Worm (Caenorhabditis elegans) whole organism, L1 larva: ENCODE data around the gene T07E3.2.
A peak's percentile ranks its signal among the peaks of the same experiment; 100 is the strongest.

Source experiments
- C04F5.9 ChIP-seq: sonication (generic microtip); optimal IDR thresholded peaks from 2 replicates; lab custom pipeline; 2016; ENCODE audit warnings: missing genetic modification characterization, missing compliant biosample characterization
- aha-1 ChIP-seq: fragments of 150-350 bp; optimal IDR thresholded peaks from 2 replicates; lab custom pipeline; 2014; ENCODE audit warnings: missing biosample characterization, missing genetic modification characterization
- alr-1 ChIP-seq: fragments of 200-800 bp; sonication (Bioruptor generic); optimal IDR thresholded peaks from 2 replicates; lab custom pipeline; 2018; ENCODE audit warnings: borderline replicate concordance, mild to moderate bottlenecking, missing genetic modification characterization, missing compliant biosample characterization
- aly-2 ChIP-seq: fragments of 150-350 bp; optimal IDR thresholded peaks from 2 replicates; lab custom pipeline; 2014; ENCODE audit warnings: missing biosample characterization, missing genetic modification characterization
- ama-1 ChIP-seq: fragments of 150-350 bp; optimal IDR thresholded peaks from 2 replicates; lab custom pipeline; 2014
- blmp-1 ChIP-seq: fragments of 150-350 bp; optimal IDR thresholded peaks from 2 replicates; lab custom pipeline; 2014; ENCODE audit warnings: missing biosample characterization, missing genetic modification characterization
- ceh-63 ChIP-seq: fragments of 200-800 bp; sonication (Bioruptor generic); optimal IDR thresholded peaks from 2 replicates; lab custom pipeline; 2018; ENCODE audit warnings: mild to moderate bottlenecking, missing genetic modification characterization, missing compliant biosample characterization
- ceh-8 ChIP-seq: fragments of 200-800 bp; sonication (Bioruptor generic); optimal IDR thresholded peaks from 2 replicates; lab custom pipeline; 2018; ENCODE audit warnings: mild to moderate bottlenecking, missing genetic modification characterization, moderate library complexity, missing compliant biosample characterization
- ceh-82 ChIP-seq, 3 experiments: fragments of 150-350 bp in 1 of 3; sonication (generic microtip) in 2 of 3; optimal IDR thresholded peaks; 2 replicates each; lab custom pipeline; 2014 to 2017; ENCODE audit warnings: missing biosample characterization in 3 of 3, missing genetic modification characterization in 3 of 3
- ceh-90 ChIP-seq: sonication (generic microtip); optimal IDR thresholded peaks from 2 replicates; lab custom pipeline; 2016; ENCODE audit warnings: missing genetic modification characterization, missing compliant biosample characterization
- ces-1 ChIP-seq: fragments of 150-350 bp; optimal IDR thresholded peaks from 2 replicates; lab custom pipeline; 2014; ENCODE audit warnings: missing biosample characterization, missing genetic modification reagents, missing genetic modification characterization
- dpl-1 ChIP-seq, 3 experiments: fragments of 150-350 bp in 2 of 3; sonication (generic microtip) in 1 of 3; optimal IDR thresholded peaks; 2 replicates each; lab custom pipeline; 2014 to 2017; ENCODE audit warnings: missing biosample characterization in 3 of 3, missing genetic modification characterization in 3 of 3, missing genetic modification reagents in 3 of 3
- efl-3 ChIP-seq: fragments of 200-800 bp; sonication (Bioruptor generic); optimal IDR thresholded peaks from 2 replicates; lab custom pipeline; 2018; ENCODE audit warnings: mild to moderate bottlenecking, missing genetic modification characterization, missing compliant biosample characterization
- egl-13 ChIP-seq: sonication (generic microtip); optimal IDR thresholded peaks from 2 replicates; lab custom pipeline; 2016; ENCODE audit warnings: missing genotype, missing genetic modification reagents, missing genetic modification characterization, missing compliant biosample characterization
- elt-2 ChIP-seq: sonication (generic microtip); optimal IDR thresholded peaks from 2 replicates; lab custom pipeline; 2016; ENCODE audit warnings: missing genetic modification characterization, mild to moderate bottlenecking, inconsistent platforms, missing compliant biosample characterization, missing genetic modification reagents
- ets-5 ChIP-seq: fragments of 200-800 bp; sonication (Bioruptor generic); IDR thresholded peaks from 2 replicates; pipeline ENCODE4 v1.3.6; 2022; ENCODE audit warnings: missing genetic modification characterization, missing compliant biosample characterization
- fkh-10 ChIP-seq: sonication (generic microtip); optimal IDR thresholded peaks from 2 replicates; lab custom pipeline; 2017; ENCODE audit warnings: missing biosample characterization, missing genetic modification reagents, missing genetic modification characterization
- grh-1 ChIP-seq: fragments of 200-800 bp; sonication (Bioruptor generic); IDR thresholded peaks from 2 replicates; pipeline ENCODE4 v1.3.6; 2022; ENCODE audit warnings: missing genetic modification reagents, missing genetic modification characterization, missing compliant biosample characterization
- hlh-17 ChIP-seq: fragments of 200-800 bp; sonication (Bioruptor generic); optimal IDR thresholded peaks from 2 replicates; lab custom pipeline; 2018; ENCODE audit warnings: missing genetic modification characterization, mild to moderate bottlenecking, missing compliant biosample characterization, moderate library complexity, borderline replicate concordance
- hlh-4 ChIP-seq: sonication (generic microtip); optimal IDR thresholded peaks from 2 replicates; lab custom pipeline; 2016; ENCODE audit warnings: mild to moderate bottlenecking, missing genetic modification characterization, missing compliant biosample characterization
- hpl-2 ChIP-seq: fragments of 150-350 bp; optimal IDR thresholded peaks from 2 replicates; lab custom pipeline; 2014; ENCODE audit warnings: missing biosample characterization, missing genetic modification reagents, missing genetic modification characterization
- isw-1 ChIP-seq: fragments of 200-800 bp; sonication (Bioruptor generic); IDR thresholded peaks from 2 replicates; pipeline ENCODE4 v1.3.6; 2022; ENCODE audit warnings: missing genetic modification characterization, missing compliant biosample characterization
- lin-13 ChIP-seq: fragments of 150-350 bp; optimal IDR thresholded peaks from 2 replicates; lab custom pipeline; 2014; ENCODE audit warnings: missing biosample characterization, missing genetic modification reagents, missing genetic modification characterization
- lin-14 ChIP-seq: fragments of 200-800 bp; sonication (Bioruptor generic); optimal IDR thresholded peaks from 2 replicates; lab custom pipeline; 2018; ENCODE audit warnings: mild to moderate bottlenecking, missing genetic modification characterization, moderate library complexity, missing compliant biosample characterization
- lin-15B ChIP-seq: fragments of 150-350 bp; sonication (generic microtip); optimal IDR thresholded peaks from 3 replicates; lab custom pipeline; 2014; ENCODE audit warnings: missing biosample characterization, missing genetic modification characterization
- lin-35 ChIP-seq, 2 experiments: fragments of 150-350 bp; optimal IDR thresholded peaks; 2 replicates each; lab custom pipeline; 2014; ENCODE audit warnings: missing biosample characterization in 2 of 2, missing genetic modification characterization in 2 of 2, missing genetic modification reagents in 2 of 2
- lin-39 ChIP-seq: fragments of 150-350 bp; optimal IDR thresholded peaks from 2 replicates; lab custom pipeline; 2014; ENCODE audit warnings: missing biosample characterization, missing genetic modification reagents, missing genetic modification characterization
- lsy-2 ChIP-seq, 2 experiments: fragments of 150-350 bp; optimal IDR thresholded peaks; 2 replicates each; lab custom pipeline; 2014; ENCODE audit warnings: missing biosample characterization in 2 of 2, missing genetic modification characterization in 2 of 2
- mab-9 ChIP-seq: fragments of 200-800 bp; sonication (Bioruptor generic); IDR thresholded peaks from 2 replicates; pipeline ENCODE4 v1.3.6; 2022; ENCODE audit warnings: missing genetic modification reagents, missing genetic modification characterization, missing compliant biosample characterization
- mep-1 ChIP-seq: fragments of 150-350 bp; optimal IDR thresholded peaks from 2 replicates; lab custom pipeline; 2014; ENCODE audit warnings: missing biosample characterization, missing genetic modification characterization
- nhr-11 ChIP-seq: fragments of 150-350 bp; optimal IDR thresholded peaks from 2 replicates; lab custom pipeline; 2014; ENCODE audit warnings: missing biosample characterization, missing genetic modification characterization
- nhr-12 ChIP-seq: sonication (generic microtip); optimal IDR thresholded peaks from 2 replicates; lab custom pipeline; 2017; ENCODE audit warnings: missing biosample characterization, missing genetic modification characterization
- nhr-19 ChIP-seq: fragments of 200-800 bp; sonication (Bioruptor generic); conservative IDR thresholded peaks from 2 replicates; pipeline ENCODE4 v1.3.6; 2022; ENCODE audit warnings: missing genetic modification characterization, missing compliant biosample characterization
- nhr-237 ChIP-seq: fragments of 150-350 bp; optimal IDR thresholded peaks from 2 replicates; lab custom pipeline; 2014; ENCODE audit warnings: missing biosample characterization, missing genetic modification characterization
- nhr-71 ChIP-seq: sonication (generic microtip); optimal IDR thresholded peaks from 2 replicates; lab custom pipeline; 2016; ENCODE audit warnings: mild to moderate bottlenecking, missing genetic modification characterization, moderate library complexity, missing compliant biosample characterization
- nhr-77 ChIP-seq: fragments of 150-350 bp; optimal IDR thresholded peaks from 2 replicates; lab custom pipeline; 2014; ENCODE audit warnings: missing biosample characterization, missing genetic modification characterization
- nhr-85 ChIP-seq: sonication (generic microtip); peaks from one replicate; lab custom pipeline; 2016; ENCODE audit warnings: missing genetic modification characterization, inconsistent platforms, missing compliant biosample characterization
- nhr-90 ChIP-seq: sonication (generic microtip); optimal IDR thresholded peaks from 2 replicates; lab custom pipeline; 2016; ENCODE audit warnings: mild to moderate bottlenecking, missing genetic modification characterization, missing compliant biosample characterization; ENCODE audit not compliant: poor library complexity
- pax-3 ChIP-seq: fragments of 200-800 bp; sonication (Bioruptor generic); optimal IDR thresholded peaks from 2 replicates; lab custom pipeline; 2018; ENCODE audit warnings: mild to moderate bottlenecking, missing genetic modification characterization, moderate library complexity, missing compliant biosample characterization
- rnt-1 ChIP-seq: sonication (generic microtip); optimal IDR thresholded peaks from 2 replicates; lab custom pipeline; 2016; ENCODE audit warnings: mild to moderate bottlenecking, missing genetic modification characterization, moderate library complexity, missing compliant biosample characterization
- skn-1 ChIP-seq: fragments of 150-350 bp; optimal IDR thresholded peaks from 2 replicates; lab custom pipeline; 2014; ENCODE audit warnings: missing biosample characterization, missing genetic modification characterization
- snpc-4 ChIP-seq: fragments of 150-350 bp; optimal IDR thresholded peaks from 2 replicates; lab custom pipeline; 2014; ENCODE audit warnings: missing biosample characterization, missing genetic modification characterization
- snu-23 ChIP-seq: sonication (generic microtip); optimal IDR thresholded peaks from 2 replicates; lab custom pipeline; 2016; ENCODE audit warnings: missing genetic modification characterization, missing compliant biosample characterization
- sptf-1 ChIP-seq: fragments of 150-350 bp; optimal IDR thresholded peaks from 2 replicates; lab custom pipeline; 2014; ENCODE audit warnings: missing biosample characterization, missing genetic modification characterization
- sup-37 ChIP-seq: fragments of 200-800 bp; sonication (Bioruptor generic); optimal IDR thresholded peaks from 2 replicates; lab custom pipeline; 2018; ENCODE audit warnings: mild to moderate bottlenecking, missing genetic modification characterization, missing compliant biosample characterization
- swsn-7 ChIP-seq: sonication (generic microtip); optimal IDR thresholded peaks from 2 replicates; lab custom pipeline; 2016; ENCODE audit warnings: missing genetic modification characterization, missing compliant biosample characterization
- unc-130 ChIP-seq: fragments of 150-350 bp; optimal IDR thresholded peaks from 2 replicates; lab custom pipeline; 2017; ENCODE audit warnings: missing biosample characterization, missing genetic modification characterization, inconsistent platforms
- unc-62 ChIP-seq: fragments of 150-350 bp; optimal IDR thresholded peaks from 2 replicates; lab custom pipeline; 2014; ENCODE audit warnings: missing biosample characterization, missing genetic modification reagents, missing genetic modification characterization
- xbp-1 ChIP-seq: sonication (generic microtip); optimal IDR thresholded peaks from 2 replicates; lab custom pipeline; 2016; ENCODE audit warnings: missing genetic modification characterization, missing compliant biosample characterization
- zag-1 ChIP-seq: fragments of 150-350 bp; optimal IDR thresholded peaks from 2 replicates; lab custom pipeline; 2014; ENCODE audit warnings: missing biosample characterization, missing genetic modification characterization
- ztf-11 ChIP-seq, 2 experiments: sonication (generic microtip); optimal IDR thresholded peaks; 2 replicates each; lab custom pipeline; 2016 to 2017; ENCODE audit warnings: missing genetic modification characterization in 2 of 2, missing biosample characterization in 1 of 2, missing compliant biosample characterization in 1 of 2
- ztf-4 ChIP-seq: fragments of 150-350 bp; optimal IDR thresholded peaks from 2 replicates; lab custom pipeline; 2014; ENCODE audit warnings: missing biosample characterization, missing genetic modification characterization

The T07E3.2 gene

DNA sequence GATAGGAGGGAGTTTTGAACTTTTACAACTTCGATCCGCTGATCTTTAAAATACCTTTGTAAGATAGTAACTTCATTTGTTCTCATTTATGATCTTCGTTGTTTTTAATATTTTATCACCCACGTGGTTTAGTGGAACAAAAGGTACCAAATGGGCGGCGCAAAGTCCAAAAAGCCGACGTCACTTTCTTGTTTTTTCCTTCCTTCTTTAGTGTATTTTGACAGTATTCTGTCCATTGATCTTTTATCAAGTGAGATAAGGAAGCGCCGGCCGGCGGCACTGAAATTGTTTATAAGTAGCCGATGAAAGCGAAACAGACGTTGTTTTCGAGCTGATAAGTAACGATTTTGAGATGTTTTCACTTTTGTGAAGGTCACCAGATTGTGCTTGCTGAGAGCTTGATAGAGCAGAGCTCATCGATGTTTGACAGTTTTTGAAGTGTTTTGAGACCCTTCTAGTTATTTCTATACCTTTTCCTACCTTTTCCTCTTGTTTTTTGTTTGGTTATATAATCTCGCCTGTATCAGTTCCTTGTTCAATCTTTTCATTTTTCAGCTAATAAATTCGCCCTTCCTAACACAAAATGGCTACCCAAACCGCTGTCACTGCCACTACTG, 33.9 kb upstream of the T07E3.2 start, which contains the start of gene K04C2.3 (continued):
- no peak for TF ChIP-seq skn-1 (tag; lab: Kevin White, UChicago)
- no peak for TF ChIP-seq lin-15B (tag; lab: Kevin White, UChicago)
- TF ChIP-seq snu-23 (GFP tag; lab: Kevin White, UChicago), result no peak
- no peak for TF ChIP-seq hlh-17 (GFP tag; lab: Kevin White, UChicago)
- peak; percentile 19 for TF ChIP-seq blmp-1 (tag; lab: Kevin White, UChicago)
- TF ChIP-seq nhr-77 (tag; lab: Kevin White, UChicago), result no peak
- no peak for TF ChIP-seq lin-39
- TF ChIP-seq nhr-90 (tag; lab: Kevin White, UChicago), result no peak
- TF ChIP-seq nhr-71 (tag; lab: Kevin White, UChicago), result peak; percentile 20
- TF ChIP-seq grh-1 (GFP tag; lab: Robert Waterston, UW), result no peak
- no peak for TF ChIP-seq aly-2 (tag; lab: Kevin White, UChicago)
- no peak for TF ChIP-seq lsy-2 (tag; optimal IDR thresholded peaks at IDR 0.05; lab: Kevin White, UChicago)
- no peak for TF ChIP-seq efl-3
- TF ChIP-seq ceh-63 (GFP tag; lab: Kevin White, UChicago), result no peak
- TF ChIP-seq aha-1 (tag; lab: Kevin White, UChicago), result no peak
- TF ChIP-seq ces-1 (GFP tag; lab: Kevin White, UChicago), result no peak
- no peak for TF ChIP-seq C04F5.9
- no peak for TF ChIP-seq lin-35 (GFP tag; optimal IDR thresholded peaks at IDR 0.05; lab: Kevin White, UChicago)
- TF ChIP-seq sup-37 (GFP tag; lab: Kevin White, UChicago), result no peak
- TF ChIP-seq ceh-8, result no peak
- TF ChIP-seq elt-2, result no peak
- peak; percentile 26 for TF ChIP-seq rnt-1 (tag; lab: Kevin White, UChicago)
- no peak for TF ChIP-seq egl-13 (tag; lab: Kevin White, UChicago)
- TF ChIP-seq isw-1, result no peak
- TF ChIP-seq ets-5, result no peak
- TF ChIP-seq lin-13, result no peak
- no peak for TF ChIP-seq mab-9 (GFP tag; lab: Robert Waterston, UW)
- peak; percentile 15; the same call in 1 of the 2 replicates for TF ChIP-seq nhr-19 (GFP tag; lab: Robert Waterston, UW)
- TF ChIP-seq zag-1, result no peak
- TF ChIP-seq swsn-7 (tag; lab: Kevin White, UChicago), result no peak
- TF ChIP-seq ceh-90 (tag; lab: Kevin White, UChicago), result no peak
- no peak for TF ChIP-seq nhr-11
- no peak for TF ChIP-seq ztf-11 (tag; optimal IDR thresholded peaks at IDR 0.05; lab: Kevin White, UChicago)
- no peak for TF ChIP-seq ceh-82 (tag; optimal IDR thresholded peaks at IDR 0.05; lab: Kevin White, UChicago)

DNA sequence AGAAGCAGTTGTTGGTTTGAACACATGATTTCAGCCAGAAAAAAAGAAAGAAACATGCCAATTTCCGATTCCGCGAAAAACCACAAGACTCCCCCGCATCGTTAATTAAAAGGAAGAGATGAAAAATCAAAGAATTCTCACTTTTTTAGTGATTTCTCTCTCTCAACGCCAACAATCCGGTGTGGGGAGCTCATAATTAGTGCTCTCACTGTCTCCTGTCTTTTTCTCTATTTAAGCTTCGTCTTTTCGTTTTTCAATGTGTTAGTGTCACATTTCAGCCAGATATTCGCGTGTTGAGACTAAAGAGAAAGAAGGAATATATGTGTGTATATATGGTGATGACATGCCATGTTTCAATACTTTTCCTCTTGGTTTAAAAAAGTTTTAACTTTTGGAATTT, 32.8 kb upstream of the T07E3.2 start:
- TF ChIP-seq nhr-90 (tag; lab: Kevin White, UChicago), result no peak
- no peak for TF ChIP-seq xbp-1 (tag; lab: Kevin White, UChicago)
- no peak for TF ChIP-seq alr-1 (tag; lab: Kevin White, UChicago)
- TF ChIP-seq nhr-12 (tag; lab: Kevin White, UChicago), result no peak
- TF ChIP-seq hlh-17 (GFP tag; lab: Kevin White, UChicago), result no peak
- no peak for TF ChIP-seq blmp-1 (tag; lab: Kevin White, UChicago)
- no peak for TF ChIP-seq skn-1 (tag; lab: Kevin White, UChicago)
- TF ChIP-seq fkh-10, result no peak
- TF ChIP-seq ces-1 (GFP tag; lab: Kevin White, UChicago), result no peak
- no peak for TF ChIP-seq hpl-2
- TF ChIP-seq unc-62 (GFP tag; lab: Kevin White, UChicago), result no peak
- TF ChIP-seq ztf-11 (tag; optimal IDR thresholded peaks at IDR 0.05; lab: Kevin White, UChicago), result no peak
- no peak for TF ChIP-seq sptf-1 (tag; lab: Kevin White, UChicago)
- TF ChIP-seq pax-3 (tag; lab: Kevin White, UChicago), result no peak
- TF ChIP-seq hlh-4, result no peak
- no peak for TF ChIP-seq aha-1 (tag; lab: Kevin White, UChicago)
- no peak for TF ChIP-seq ceh-8
- no peak for TF ChIP-seq lin-13
- no peak for TF ChIP-seq nhr-85 (tag; lab: Kevin White, UChicago)
- peak; percentile 42 for TF ChIP-seq ztf-4 (tag; lab: Kevin White, UChicago)
- peak; percentile 55 for TF ChIP-seq ama-1 (lab: Kevin White, UChicago)
- no peak for TF ChIP-seq dpl-1 (GFP tag; optimal IDR thresholded peaks at IDR 0.05; lab: Kevin White, UChicago)
- peak; percentile 81 for TF ChIP-seq lin-14 (GFP tag; lab: Kevin White, UChicago)
- TF ChIP-seq mep-1 (tag; lab: Kevin White, UChicago), result no peak
- TF ChIP-seq nhr-237 (tag; lab: Kevin White, UChicago), result no peak
- no peak for TF ChIP-seq unc-130 (tag; lab: Kevin White, UChicago)
- TF ChIP-seq snpc-4 (tag; lab: Kevin White, UChicago), result no peak
